Worm (Caenorhabditis elegans): ENCODE data around the gene vrp-1.

DNA sequence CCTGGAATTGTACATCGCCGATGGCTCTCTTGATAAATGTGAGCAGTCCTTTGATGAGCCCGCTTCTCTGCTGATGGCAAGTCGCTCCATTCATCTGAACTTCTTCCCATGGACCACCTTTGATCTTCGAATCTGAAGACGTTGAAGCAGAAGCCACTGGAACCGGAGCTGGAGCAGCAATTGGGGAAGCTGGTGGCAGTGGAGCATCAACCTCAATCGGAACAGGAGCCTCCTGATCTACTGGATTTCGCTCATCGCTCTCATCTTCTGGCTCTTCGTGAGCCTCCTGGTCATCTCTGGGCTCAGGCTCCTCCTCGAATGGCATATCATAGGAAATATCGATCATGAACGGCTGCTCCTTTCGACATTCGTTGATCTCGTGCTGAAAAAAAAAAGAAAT lies 34.5 kb downstream of the vrp-1 start:
- TF ChIP-seq zip-8 (tag; optimal IDR thresholded peaks at IDR 0.05) = no peak
- TF ChIP-seq drap-1 (GFP tag; optimal IDR thresholded peaks at IDR 0.05) = no peak
- TF ChIP-seq mls-2 (tag; optimal IDR thresholded peaks at IDR 0.05) = no peak
- TF ChIP-seq ceh-83 (GFP tag; optimal IDR thresholded peaks at IDR 0.05) = no peak
- TF ChIP-seq nhr-28 (tag; optimal IDR thresholded peaks at IDR 0.05) = no peak
- TF ChIP-seq sptf-1 (tag; optimal IDR thresholded peaks at IDR 0.05) = no peak

Measured in whole organism, mixed stage, embryonic.